Worm (Caenorhabditis elegans) whole organism, L4 larva: ENCODE data around the gene cest-19.

Source experiments
- dpl-1 ChIP-seq: fragments of 150-350 bp; optimal IDR thresholded peaks from 2 replicates; lab custom pipeline; 2014; ENCODE audit warnings: missing biosample characterization, missing genetic modification reagents, missing genetic modification characterization
- lir-3 ChIP-seq: sonication (generic microtip); optimal IDR thresholded peaks from 2 replicates; lab custom pipeline; 2016; ENCODE audit warnings: mild to moderate bottlenecking, missing genetic modification characterization, missing compliant biosample characterization
- nhr-77 ChIP-seq: fragments of 150-350 bp; optimal IDR thresholded peaks from 2 replicates; lab custom pipeline; 2014; ENCODE audit warnings: missing biosample characterization, missing genetic modification characterization
- pha-4 ChIP-seq, 2 experiments: fragments of 150-350 bp in 1 of 2; fragments of 200-800 bp in 1 of 2; sonication (Bioruptor generic) in 1 of 2; IDR thresholded peaks in 1 of 2; optimal IDR thresholded peaks in 1 of 2; 2 replicates each; pipeline versions ENCODE4 v1.3.6 to Lab custom; 2014 to 2022; ENCODE audit warnings: missing genetic modification characterization in 2 of 2, missing genetic modification reagents in 2 of 2, missing biosample characterization in 1 of 2, missing compliant biosample characterization in 1 of 2
- ztf-11 ChIP-seq: fragments of 150-350 bp; optimal IDR thresholded peaks from 2 replicates; lab custom pipeline; 2014; ENCODE audit warnings: missing biosample characterization, missing genetic modification characterization

DNA sequence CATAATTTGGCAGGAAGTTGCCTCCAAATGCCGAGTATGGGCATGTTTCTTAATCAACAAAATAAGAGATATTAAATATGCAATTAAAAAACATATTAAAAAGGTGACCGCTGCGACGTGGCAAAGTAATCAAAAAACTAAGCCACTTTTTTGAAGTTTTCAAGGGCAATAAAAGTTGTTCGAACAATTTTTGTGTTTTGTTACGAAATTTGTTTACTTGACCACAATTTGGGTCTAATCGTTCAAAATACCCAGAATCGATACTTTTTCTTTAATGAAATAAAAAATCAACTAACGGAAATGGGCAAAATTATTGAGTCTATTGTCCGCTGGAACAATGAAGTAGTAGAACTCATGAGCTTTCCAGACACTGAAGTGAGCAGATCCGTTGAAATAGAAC, 49.2 kb upstream of the cest-19 start, which contains the start of gene Y1B5A.1:
- TF ChIP-seq nhr-77 (tag; lab: Kevin White, UChicago) (no peak), pha-4 (GFP tag; IDR thresholded peaks at IDR 0.05; lab: Robert Waterston, UW) (no peak), pha-4 (tag; optimal IDR thresholded peaks at IDR 0.05; lab: Kevin White, UChicago) (no peak), ztf-11 (tag; lab: Kevin White, UChicago) (no peak), lir-3 (tag; lab: Kevin White, UChicago) (no peak), dpl-1 (no peak)
